Worm (Caenorhabditis elegans) whole organism, L2 larva: Measurements from ENCODE around the gene B0563.18.

Experiments
- C34F6.9 ChIP-seq: fragments of 150-350 bp; optimal IDR thresholded peaks from 2 replicates; lab custom pipeline; 2014; ENCODE audit warnings: missing biosample characterization, missing genetic modification characterization
- F13H6.1 ChIP-seq: sonication (generic microtip); optimal IDR thresholded peaks from 2 replicates; lab custom pipeline; 2016; ENCODE audit warnings: missing genetic modification characterization, missing compliant biosample characterization
- R02D3.7 ChIP-seq: fragments of 150-350 bp; optimal IDR thresholded peaks from 2 replicates; lab custom pipeline; 2014; ENCODE audit warnings: missing biosample characterization, missing genetic modification characterization
- Y55F3AM.14 ChIP-seq: fragments of 200-800 bp; sonication (Bioruptor generic); optimal IDR thresholded peaks from 2 replicates; lab custom pipeline; 2018; ENCODE audit warnings: mild to moderate bottlenecking, missing genetic modification characterization, missing compliant biosample characterization
- ZK546.5 ChIP-seq: sonication (generic microtip); optimal IDR thresholded peaks from 2 replicates; lab custom pipeline; 2017; ENCODE audit warnings: missing biosample characterization, missing genetic modification characterization
- alr-1 ChIP-seq: fragments of 150-350 bp; optimal IDR thresholded peaks from 2 replicates; lab custom pipeline; 2014; ENCODE audit warnings: missing biosample characterization, missing genetic modification characterization
- ama-1 ChIP-seq: fragments of 150-350 bp; optimal IDR thresholded peaks from 2 replicates; lab custom pipeline; 2018; ENCODE audit warnings: inconsistent platforms
- blmp-1 ChIP-seq: sonication (generic microtip); optimal IDR thresholded peaks from 2 replicates; lab custom pipeline; 2017; ENCODE audit warnings: missing genetic modification characterization, mild to moderate bottlenecking, missing compliant biosample characterization, antibody characterized with exemption, moderate library complexity; ENCODE audit not compliant: insufficient read depth
- ceh-16 ChIP-seq: fragments of 150-350 bp; optimal IDR thresholded peaks from 2 replicates; lab custom pipeline; 2014; ENCODE audit warnings: missing biosample characterization, missing genetic modification characterization
- ceh-82 ChIP-seq: fragments of 150-350 bp; optimal IDR thresholded peaks from 2 replicates; lab custom pipeline; 2014; ENCODE audit warnings: missing biosample characterization, missing genetic modification characterization
- crh-2 ChIP-seq: sonication (generic microtip); optimal IDR thresholded peaks from 2 replicates; lab custom pipeline; 2017; ENCODE audit warnings: missing biosample characterization, missing genetic modification characterization
- dmd-4 ChIP-seq: sonication (generic microtip); optimal IDR thresholded peaks from 2 replicates; lab custom pipeline; 2017; ENCODE audit warnings: missing biosample characterization, missing genetic modification characterization
- egl-27 ChIP-seq: sonication (generic microtip); optimal IDR thresholded peaks from 3 replicates; lab custom pipeline; 2017; ENCODE audit warnings: missing biosample characterization, missing genetic modification reagents, missing genetic modification characterization
- elt-3 ChIP-seq: sonication (generic microtip); optimal IDR thresholded peaks from 2 replicates; lab custom pipeline; 2017; ENCODE audit warnings: missing biosample characterization, missing genetic modification characterization
- fos-1 ChIP-seq: fragments of 150-350 bp; optimal IDR thresholded peaks from 2 replicates; lab custom pipeline; 2014; ENCODE audit warnings: missing biosample characterization, missing genetic modification characterization
- gmeb-1 ChIP-seq: fragments of 150-350 bp; optimal IDR thresholded peaks from 2 replicates; lab custom pipeline; 2014; ENCODE audit warnings: missing biosample characterization, missing genetic modification characterization
- lin-11 ChIP-seq: fragments of 150-350 bp; sonication (generic microtip); optimal IDR thresholded peaks from 2 replicates; lab custom pipeline; 2014; ENCODE audit warnings: missing biosample characterization, missing genetic modification characterization, inconsistent platforms, mixed read lengths
- lin-13 ChIP-seq: fragments of 150-350 bp; optimal IDR thresholded peaks from 2 replicates; lab custom pipeline; 2014; ENCODE audit warnings: missing biosample characterization, missing genetic modification reagents, missing genetic modification characterization
- lin-39 ChIP-seq: fragments of 150-350 bp; optimal IDR thresholded peaks from 2 replicates; lab custom pipeline; 2014; ENCODE audit warnings: missing biosample characterization, missing genetic modification reagents, missing genetic modification characterization
- lsy-2 ChIP-seq, 2 experiments: fragments of 150-350 bp in 1 of 2; sonication (generic microtip) in 1 of 2; optimal IDR thresholded peaks; 2 replicates each; lab custom pipeline; 2014 to 2017; ENCODE audit warnings: missing biosample characterization in 2 of 2, missing genetic modification characterization in 2 of 2
- mab-5 ChIP-seq: fragments of 150-350 bp; optimal IDR thresholded peaks from 2 replicates; lab custom pipeline; 2014; ENCODE audit warnings: missing biosample characterization, missing genetic modification characterization
- mdl-1 ChIP-seq, 2 experiments: fragments of 150-350 bp in 1 of 2; sonication (generic microtip) in 1 of 2; optimal IDR thresholded peaks; 2 replicates each; lab custom pipeline; 2017; ENCODE audit warnings: missing biosample characterization in 2 of 2, missing genetic modification characterization in 2 of 2
- nhr-10 ChIP-seq: sonication (generic microtip); optimal IDR thresholded peaks from 2 replicates; lab custom pipeline; 2017; ENCODE audit warnings: missing biosample characterization, missing genetic modification characterization
- nhr-11 ChIP-seq: fragments of 150-350 bp; optimal IDR thresholded peaks from 2 replicates; lab custom pipeline; 2014; ENCODE audit warnings: missing biosample characterization, missing genetic modification characterization
- nhr-12 ChIP-seq: fragments of 150-350 bp; optimal IDR thresholded peaks from 2 replicates; lab custom pipeline; 2014; ENCODE audit warnings: missing biosample characterization, missing genetic modification characterization
- nhr-129 ChIP-seq: fragments of 150-350 bp; optimal IDR thresholded peaks from 2 replicates; lab custom pipeline; 2014; ENCODE audit warnings: missing biosample characterization, missing genetic modification characterization
- nhr-21 ChIP-seq: fragments of 150-350 bp; optimal IDR thresholded peaks from 2 replicates; lab custom pipeline; 2014; ENCODE audit warnings: missing biosample characterization, missing genetic modification characterization
- nhr-237 ChIP-seq: fragments of 150-350 bp; optimal IDR thresholded peaks from 2 replicates; lab custom pipeline; 2014; ENCODE audit warnings: missing biosample characterization, missing genetic modification characterization
- nhr-25 ChIP-seq: fragments of 150-350 bp; sonication (generic microtip); optimal IDR thresholded peaks from 3 replicates; lab custom pipeline; 2014; ENCODE audit warnings: missing biosample characterization, missing genetic modification characterization
- peb-1 ChIP-seq: fragments of 150-350 bp; optimal IDR thresholded peaks from 2 replicates; lab custom pipeline; 2014; ENCODE audit warnings: missing biosample characterization, missing genetic modification characterization
- sem-4 ChIP-seq: fragments of 150-350 bp; optimal IDR thresholded peaks from 2 replicates; lab custom pipeline; 2014; ENCODE audit warnings: missing biosample characterization, missing genetic modification reagents, missing genetic modification characterization
- skn-1 ChIP-seq: sonication (generic microtip); optimal IDR thresholded peaks from 2 replicates; lab custom pipeline; 2017; ENCODE audit warnings: missing biosample characterization, missing genetic modification characterization
- sma-3 ChIP-seq: sonication (generic microtip); optimal IDR thresholded peaks from 2 replicates; lab custom pipeline; 2016; ENCODE audit warnings: missing genetic modification reagents, missing genetic modification characterization, missing compliant biosample characterization
- sma-9 ChIP-seq, 2 experiments: fragments of 150-350 bp in 1 of 2; sonication (generic microtip) in 1 of 2; optimal IDR thresholded peaks; 2 replicates each; lab custom pipeline; 2014 to 2016; ENCODE audit warnings: missing genetic modification characterization in 2 of 2, mild to moderate bottlenecking in 1 of 2, missing biosample characterization in 1 of 2, missing compliant biosample characterization in 1 of 2, missing genetic modification reagents in 1 of 2, moderate library complexity in 1 of 2
- snpc-4 ChIP-seq: fragments of 150-350 bp; optimal IDR thresholded peaks from 2 replicates; lab custom pipeline; 2014; ENCODE audit warnings: missing biosample characterization, missing genetic modification characterization
- unc-39 ChIP-seq: fragments of 150-350 bp; optimal IDR thresholded peaks from 2 replicates; lab custom pipeline; 2014; ENCODE audit warnings: missing biosample characterization, missing genetic modification characterization
- unc-55 ChIP-seq: fragments of 150-350 bp; sonication (generic microtip); optimal IDR thresholded peaks from 3 replicates; lab custom pipeline; 2014; ENCODE audit warnings: missing biosample characterization, missing genetic modification reagents, missing genetic modification characterization
- zag-1 ChIP-seq: fragments of 150-350 bp; optimal IDR thresholded peaks from 2 replicates; lab custom pipeline; 2014; ENCODE audit warnings: missing biosample characterization, missing genetic modification characterization
- ztf-1 ChIP-seq: fragments of 200-800 bp; sonication (Bioruptor generic); conservative IDR thresholded peaks from 2 replicates; pipeline ENCODE4 v1.3.6; 2022; ENCODE audit warnings: missing genetic modification characterization, missing compliant biosample characterization
- ztf-11 ChIP-seq: sonication (generic microtip); optimal IDR thresholded peaks from 2 replicates; lab custom pipeline; 2017; ENCODE audit warnings: missing biosample characterization, missing genetic modification characterization
- ztf-4 ChIP-seq: fragments of 150-350 bp; optimal IDR thresholded peaks from 2 replicates; lab custom pipeline; 2014; ENCODE audit warnings: missing biosample characterization, missing genetic modification characterization

Gene B0563.18

DNA sequence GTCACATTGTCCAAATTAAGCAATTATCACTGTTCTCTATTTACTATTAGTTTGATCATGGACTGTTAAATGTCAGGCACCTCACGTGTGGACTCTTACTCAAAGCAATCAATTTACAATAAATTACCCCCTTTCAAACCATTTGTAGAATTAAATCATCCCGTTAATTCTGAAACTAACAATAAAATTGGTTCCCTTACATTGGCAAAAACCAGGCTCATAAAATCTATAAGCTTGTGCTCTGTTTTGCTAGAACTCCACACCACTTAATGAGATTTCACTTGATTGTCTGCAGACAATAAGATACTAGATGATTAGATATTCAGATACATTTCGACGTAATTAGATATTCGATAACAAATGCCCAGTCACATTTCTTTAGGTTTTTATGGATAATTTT is 2.3 kb upstream of the B0563.18 start:
- no peak for TF ChIP-seq crh-2 (tag; lab: Kevin White, UChicago)
- no peak for TF ChIP-seq fos-1
- no peak for TF ChIP-seq snpc-4 (tag; lab: Kevin White, UChicago)
- TF ChIP-seq ceh-16 = no peak
- no peak for TF ChIP-seq nhr-21 (tag; lab: Kevin White, UChicago)
- TF ChIP-seq alr-1 = no peak
- TF ChIP-seq egl-27 (tag; lab: Kevin White, UChicago) = no peak
- TF ChIP-seq zag-1 = no peak
- no peak for TF ChIP-seq sma-3
- TF ChIP-seq lin-39 = no peak

DNA sequence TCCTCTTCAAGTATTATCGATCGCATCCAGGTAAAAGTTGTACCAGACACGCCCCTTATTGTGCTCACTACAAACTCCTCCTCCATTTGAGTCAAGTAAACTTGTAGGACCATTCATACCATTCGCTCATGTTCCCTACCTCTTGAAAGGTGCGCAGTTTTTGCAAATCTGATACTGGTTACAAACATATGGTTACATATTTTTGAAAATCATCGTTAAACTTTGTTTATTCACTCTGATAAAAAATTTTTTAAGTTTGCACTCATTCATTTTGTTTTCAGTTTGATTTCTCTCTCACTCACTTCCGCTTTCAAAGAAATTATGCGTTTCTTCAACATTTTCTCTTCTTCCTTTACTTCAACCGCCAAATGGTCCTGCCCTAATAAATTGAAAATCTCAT is 1.1 kb upstream of the B0563.18 start, which contains the start of gene B0563.1:
TSS of gene B0563.1 (plus strand) at position 301 of the 400 bp plus-strand sequence.
- no peak for TF ChIP-seq ztf-1
- no peak for TF ChIP-seq nhr-25 (tag; lab: Kevin White, UChicago)
- no peak for TF ChIP-seq alr-1
- TF ChIP-seq gmeb-1 (tag; lab: Kevin White, UChicago) = no peak
- no peak for TF ChIP-seq elt-3 (tag; lab: Kevin White, UChicago)
- no peak for TF ChIP-seq lin-13 (GFP tag; lab: Kevin White, UChicago)
- TF ChIP-seq sma-3 = no peak
- no peak for TF ChIP-seq ceh-82 (tag; lab: Kevin White, UChicago)
- no peak for TF ChIP-seq lin-39
- no peak for TF ChIP-seq nhr-11 (tag; lab: Kevin White, UChicago)
- no peak for TF ChIP-seq ztf-4
- no peak for TF ChIP-seq ztf-11 (tag; lab: Kevin White, UChicago)
- no peak for TF ChIP-seq unc-39 (tag; lab: Kevin White, UChicago)
- no peak for TF ChIP-seq snpc-4 (tag; lab: Kevin White, UChicago)
- TF ChIP-seq nhr-12 (tag; lab: Kevin White, UChicago) = no peak
- no peak for TF ChIP-seq mdl-1 (tag; optimal IDR thresholded peaks at IDR 0.05; lab: Kevin White, UChicago)
- TF ChIP-seq zag-1 = no peak
- no peak for TF ChIP-seq lsy-2 (tag; optimal IDR thresholded peaks at IDR 0.05; lab: Kevin White, UChicago)
- no peak for TF ChIP-seq nhr-237 (tag; lab: Kevin White, UChicago)
- no peak for TF ChIP-seq lin-11 (tag; lab: Kevin White, UChicago)

DNA sequence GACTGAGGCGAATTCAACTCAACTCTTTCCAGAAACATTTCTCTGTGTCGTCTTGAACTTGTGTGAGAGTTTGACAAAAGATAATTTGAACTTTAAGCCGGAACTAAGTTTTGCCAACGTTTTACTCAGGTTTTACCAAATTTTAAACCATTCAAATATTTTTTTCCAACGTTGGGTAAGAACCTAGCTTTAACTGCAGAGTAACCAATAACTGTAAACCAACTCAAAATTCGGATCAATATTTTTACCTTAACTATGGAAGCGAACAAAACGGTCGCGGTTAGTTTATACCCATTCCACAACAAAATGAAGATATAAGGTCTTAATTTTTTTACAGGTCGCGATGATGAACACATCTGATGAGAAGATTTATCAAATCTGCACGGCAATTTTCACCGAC is 355 bp downstream of the B0563.18 start:
- TF ChIP-seq ztf-1 (no peak), skn-1 (tag; lab: Kevin White, UChicago) (no peak), peb-1 (tag; lab: Kevin White, UChicago) (no peak), nhr-21 (tag; lab: Kevin White, UChicago) (no peak), sem-4 (tag; lab: Kevin White, UChicago) (no peak), ama-1 (lab: Kevin White, UChicago) (no peak), lin-39 (no peak)

DNA sequence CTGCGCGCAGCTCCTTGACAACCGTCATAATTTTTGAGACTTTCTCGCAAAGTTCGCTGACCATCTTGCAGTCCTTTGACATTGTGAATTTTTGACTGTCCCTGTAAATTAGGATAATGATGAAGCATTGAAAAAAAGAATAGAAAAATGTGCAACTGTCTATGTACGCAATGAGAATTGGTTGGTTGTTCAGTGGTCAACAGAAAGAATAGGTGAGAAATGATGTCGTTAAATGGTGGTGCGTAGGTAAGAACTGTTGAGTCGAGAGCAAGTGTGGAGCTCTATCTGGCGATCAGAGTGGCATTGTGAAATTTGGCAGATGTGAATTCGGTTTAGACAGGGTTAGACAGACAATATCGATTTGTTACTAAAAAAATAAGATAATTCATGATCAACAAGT is 2.0 kb downstream of the B0563.18 start, which contains the start of gene B0563.8:
TSS of gene B0563.8 (minus strand) at position 101 of the 400 bp plus-strand sequence.
- no peak for TF ChIP-seq dmd-4
- no peak for TF ChIP-seq nhr-10 (tag; lab: Kevin White, UChicago)
- TF ChIP-seq mab-5 (tag; lab: Kevin White, UChicago) = no peak
- TF ChIP-seq nhr-129 = no peak
- no peak for TF ChIP-seq nhr-25 (tag; lab: Kevin White, UChicago)
- no peak for TF ChIP-seq Y55F3AM.14 (GFP tag; lab: Kevin White, UChicago)
- no peak for TF ChIP-seq lin-39
- TF ChIP-seq R02D3.7 (tag; lab: Kevin White, UChicago) = no peak
- no peak for TF ChIP-seq unc-55 (GFP tag; lab: Kevin White, UChicago)
- TF ChIP-seq nhr-11 (tag; lab: Kevin White, UChicago) = no peak
- no peak for TF ChIP-seq C34F6.9
- TF ChIP-seq sma-9 (GFP tag; optimal IDR thresholded peaks at IDR 0.05; lab: Kevin White, UChicago) = no peak
- no peak for TF ChIP-seq sma-9 (tag; optimal IDR thresholded peaks at IDR 0.05; lab: Kevin White, UChicago)
- no peak for TF ChIP-seq ceh-16
- no peak for TF ChIP-seq F13H6.1 (tag; lab: Kevin White, UChicago)
- no peak for TF ChIP-seq blmp-1 (tag; lab: Kevin White, UChicago)
- no peak for TF ChIP-seq ama-1 (lab: Kevin White, UChicago)
- TF ChIP-seq ZK546.5 (tag; lab: Kevin White, UChicago) = no peak
- TF ChIP-seq alr-1 = no peak
- TF ChIP-seq, all 48 proteins: peak for 0
